Worm (Caenorhabditis elegans): ENCODE measurements around the gene tkt-1.

DNA sequence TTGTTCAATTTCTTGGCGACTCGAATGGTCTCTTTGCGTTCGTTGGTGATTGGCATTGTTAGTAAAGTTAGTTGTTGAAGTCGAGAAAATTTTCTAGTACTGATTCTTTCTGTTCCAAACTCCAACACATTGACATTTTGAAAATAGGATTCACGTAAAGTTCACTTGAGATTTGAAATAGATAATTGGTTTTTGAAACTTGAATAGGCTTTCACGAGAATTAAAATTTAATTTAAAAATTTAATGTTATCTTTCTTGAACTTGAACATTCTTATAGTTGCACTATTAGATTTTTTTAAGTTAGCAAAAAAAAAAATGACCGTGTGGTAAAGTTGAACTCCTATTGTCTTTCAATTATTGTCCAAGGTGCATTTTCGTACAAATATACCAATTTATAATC is 50.6 kb downstream of the tkt-1 start, which contains the start of gene R09E10.6:
- TF ChIP-seq dao-5 (tag; optimal IDR thresholded peaks at IDR 0.05) (no peak), W03F9.2 (tag; optimal IDR thresholded peaks at IDR 0.05) (no peak), him-1 (tag; optimal IDR thresholded peaks at IDR 0.05) (no peak)
